Fruit fly (Drosophila melanogaster) whole organism, prepupa: ENCODE results near the gene crc.

Experiments
- CG32006 ChIP-seq: fragments of 200-800 bp; sonication (Bioruptor generic); optimal IDR thresholded peaks from 3 replicates; lab custom pipeline; 2017; ENCODE audit warnings: missing biosample characterization, mild to moderate bottlenecking, missing genetic modification characterization
- Hr39 ChIP-seq: fragments of 200-800 bp; sonication (Bioruptor generic); optimal IDR thresholded peaks from 2 replicates; lab custom pipeline; 2016; ENCODE audit warnings: missing biosample characterization, missing genetic modification characterization
- eg ChIP-seq: fragments of 200-800 bp; sonication (Bioruptor generic); IDR thresholded peaks from 3 replicates; pipeline ENCODE4 v1.3.6; 2022; ENCODE audit warnings: missing biosample characterization, missing genetic modification characterization

dm6 chr2L:21360916-21361315 is 50.2 kb downstream of the crc start, which contains the start of gene dtr:
- TF ChIP-seq CG32006 (GFP tag; lab: Kevin White, UChicago) = no peak
- TF ChIP-seq eg = no peak
- TF ChIP-seq Hr39 = no peak
